Worm (Caenorhabditis elegans): ENCODE measurements around the gene flp-19.

DNA sequence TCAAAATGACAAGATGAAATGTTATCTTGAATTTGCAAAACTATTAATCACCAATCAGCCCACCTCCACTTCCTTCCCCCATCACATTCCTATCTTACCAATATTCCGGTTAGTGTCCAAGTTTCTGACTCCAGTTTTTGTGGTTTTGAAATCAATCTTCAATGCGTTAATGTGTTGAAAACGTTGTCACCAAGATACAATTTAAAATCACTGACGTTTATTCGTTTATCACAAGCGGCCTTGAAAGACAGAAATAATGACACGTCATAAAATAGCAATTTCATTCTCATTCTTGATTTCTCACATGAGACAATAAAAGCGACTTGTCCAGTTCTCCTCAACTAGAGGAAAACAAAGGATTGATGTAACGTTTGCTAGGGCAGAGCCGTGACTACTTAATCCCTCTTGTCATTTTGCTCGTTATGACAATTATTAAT is 4.7 kb upstream of the flp-19 start:
- TF ChIP-seq flt-1 (GFP tag; IDR thresholded peaks at IDR 0.05), result no peak
- TF ChIP-seq tab-1 (GFP tag; IDR thresholded peaks at IDR 0.05), result no peak
- no peak for TF ChIP-seq ztf-29 (GFP tag; IDR thresholded peaks at IDR 0.05)
- TF ChIP-seq klf-2 (GFP tag; conservative IDR thresholded peaks at IDR 0.05), result no peak
- no peak for TF ChIP-seq cog-1 (tag; optimal IDR thresholded peaks at IDR 0.05)
- no peak for TF ChIP-seq med-1 (GFP tag; optimal IDR thresholded peaks at IDR 0.05; ENCODE audit: insufficient read depth)
- no peak for TF ChIP-seq ztf-23 (GFP tag; IDR thresholded peaks at IDR 0.05)

Data from whole organism, midembryonic.